Worm (Caenorhabditis elegans) whole organism, L1 larva: ENCODE results near the gene srv-9.
"Not testable (repeated sequence)": the region's sequence is repeated elsewhere in the genome, so short reads cannot be mapped to it uniquely, and the experiment has no call there.

Experiments
- C04F5.9 ChIP-seq: sonication (generic microtip); optimal IDR thresholded peaks from 2 replicates; lab custom pipeline; 2016; ENCODE audit warnings: missing genetic modification characterization, missing compliant biosample characterization
- C16A3.4 ChIP-seq: fragments of 150-350 bp; optimal IDR thresholded peaks from 2 replicates; lab custom pipeline; 2014; ENCODE audit warnings: missing biosample characterization, missing genetic modification characterization
- Y116A8C.19 ChIP-seq: sonication (generic microtip); optimal IDR thresholded peaks from 2 replicates; lab custom pipeline; 2016; ENCODE audit warnings: missing compliant biosample characterization, missing genetic modification characterization, borderline replicate concordance
- alr-1 ChIP-seq: fragments of 200-800 bp; sonication (Bioruptor generic); optimal IDR thresholded peaks from 2 replicates; lab custom pipeline; 2018; ENCODE audit warnings: borderline replicate concordance, mild to moderate bottlenecking, missing genetic modification characterization, missing compliant biosample characterization
- aly-2 ChIP-seq: fragments of 150-350 bp; optimal IDR thresholded peaks from 2 replicates; lab custom pipeline; 2014; ENCODE audit warnings: missing biosample characterization, missing genetic modification characterization
- ama-1 ChIP-seq: fragments of 150-350 bp; optimal IDR thresholded peaks from 2 replicates; lab custom pipeline; 2014
- blmp-1 ChIP-seq: fragments of 150-350 bp; optimal IDR thresholded peaks from 2 replicates; lab custom pipeline; 2014; ENCODE audit warnings: missing biosample characterization, missing genetic modification characterization
- ceh-88 ChIP-seq: fragments of 200-800 bp; sonication (Bioruptor generic); IDR thresholded peaks from 2 replicates; pipeline ENCODE4 v1.3.6; 2022; ENCODE audit warnings: missing genetic modification characterization, missing compliant biosample characterization
- dpl-1 ChIP-seq, 3 experiments: fragments of 150-350 bp in 2 of 3; sonication (generic microtip) in 1 of 3; optimal IDR thresholded peaks; 2 replicates each; lab custom pipeline; 2014 to 2017; ENCODE audit warnings: missing biosample characterization in 3 of 3, missing genetic modification characterization in 3 of 3, missing genetic modification reagents in 3 of 3
- efl-1 ChIP-seq, 4 experiments: fragments of 150-350 bp; optimal IDR thresholded peaks in 3 of 4; peaks in 1 of 4; 1 replicate in 1 of 4; 2 replicates in 3 of 4; lab custom pipeline; 2014; ENCODE audit warnings: missing biosample characterization in 2 of 4, missing genetic modification characterization in 2 of 4, missing genetic modification reagents in 2 of 4
- ets-5 ChIP-seq: fragments of 200-800 bp; sonication (Bioruptor generic); IDR thresholded peaks from 2 replicates; pipeline ENCODE4 v1.3.6; 2022; ENCODE audit warnings: missing genetic modification characterization, missing compliant biosample characterization
- fkh-10 ChIP-seq: sonication (generic microtip); optimal IDR thresholded peaks from 2 replicates; lab custom pipeline; 2017; ENCODE audit warnings: missing biosample characterization, missing genetic modification reagents, missing genetic modification characterization
- fos-1 ChIP-seq: fragments of 150-350 bp; optimal IDR thresholded peaks from 2 replicates; lab custom pipeline; 2014; ENCODE audit warnings: missing biosample characterization, missing genetic modification characterization
- grh-1 ChIP-seq: fragments of 200-800 bp; sonication (Bioruptor generic); IDR thresholded peaks from 2 replicates; pipeline ENCODE4 v1.3.6; 2022; ENCODE audit warnings: missing genetic modification reagents, missing genetic modification characterization, missing compliant biosample characterization
- hlh-4 ChIP-seq: sonication (generic microtip); optimal IDR thresholded peaks from 2 replicates; lab custom pipeline; 2016; ENCODE audit warnings: mild to moderate bottlenecking, missing genetic modification characterization, missing compliant biosample characterization
- irx-1 ChIP-seq: sonication (generic microtip); optimal IDR thresholded peaks from 2 replicates; lab custom pipeline; 2016; ENCODE audit warnings: missing genetic modification characterization, missing compliant biosample characterization
- lin-13 ChIP-seq: fragments of 150-350 bp; optimal IDR thresholded peaks from 2 replicates; lab custom pipeline; 2014; ENCODE audit warnings: missing biosample characterization, missing genetic modification reagents, missing genetic modification characterization
- lin-15B ChIP-seq: fragments of 150-350 bp; sonication (generic microtip); optimal IDR thresholded peaks from 3 replicates; lab custom pipeline; 2014; ENCODE audit warnings: missing biosample characterization, missing genetic modification characterization
- lin-35 ChIP-seq, 2 experiments: fragments of 150-350 bp; optimal IDR thresholded peaks; 2 replicates each; lab custom pipeline; 2014; ENCODE audit warnings: missing biosample characterization in 2 of 2, missing genetic modification characterization in 2 of 2, missing genetic modification reagents in 2 of 2
- lir-3 ChIP-seq: sonication (generic microtip); optimal IDR thresholded peaks from 2 replicates; lab custom pipeline; 2016; ENCODE audit warnings: mild to moderate bottlenecking, missing genetic modification characterization, moderate library complexity, missing compliant biosample characterization; ENCODE audit not compliant: poor library complexity
- lsy-2 ChIP-seq, 2 experiments: fragments of 150-350 bp; optimal IDR thresholded peaks; 2 replicates each; lab custom pipeline; 2014; ENCODE audit warnings: missing biosample characterization in 2 of 2, missing genetic modification characterization in 2 of 2
- mab-9 ChIP-seq: fragments of 200-800 bp; sonication (Bioruptor generic); IDR thresholded peaks from 2 replicates; pipeline ENCODE4 v1.3.6; 2022; ENCODE audit warnings: missing genetic modification reagents, missing genetic modification characterization, missing compliant biosample characterization
- mep-1 ChIP-seq: fragments of 150-350 bp; optimal IDR thresholded peaks from 2 replicates; lab custom pipeline; 2014; ENCODE audit warnings: missing biosample characterization, missing genetic modification characterization
- nhr-11 ChIP-seq: fragments of 150-350 bp; optimal IDR thresholded peaks from 2 replicates; lab custom pipeline; 2014; ENCODE audit warnings: missing biosample characterization, missing genetic modification characterization
- nhr-20 ChIP-seq: sonication (generic microtip); optimal IDR thresholded peaks from 2 replicates; lab custom pipeline; 2016; ENCODE audit warnings: mild to moderate bottlenecking, missing genetic modification characterization, missing compliant biosample characterization
- nhr-237 ChIP-seq: fragments of 150-350 bp; optimal IDR thresholded peaks from 2 replicates; lab custom pipeline; 2014; ENCODE audit warnings: missing biosample characterization, missing genetic modification characterization
- nhr-71 ChIP-seq: sonication (generic microtip); optimal IDR thresholded peaks from 2 replicates; lab custom pipeline; 2016; ENCODE audit warnings: mild to moderate bottlenecking, missing genetic modification characterization, moderate library complexity, missing compliant biosample characterization
- nhr-84 ChIP-seq: sonication (generic microtip); optimal IDR thresholded peaks from 2 replicates; lab custom pipeline; 2017; ENCODE audit warnings: missing biosample characterization, missing genetic modification characterization
- nhr-85 ChIP-seq: sonication (generic microtip); peaks from one replicate; lab custom pipeline; 2016; ENCODE audit warnings: missing genetic modification characterization, inconsistent platforms, missing compliant biosample characterization
- nhr-90 ChIP-seq: sonication (generic microtip); optimal IDR thresholded peaks from 2 replicates; lab custom pipeline; 2016; ENCODE audit warnings: mild to moderate bottlenecking, missing genetic modification characterization, missing compliant biosample characterization; ENCODE audit not compliant: poor library complexity
- pax-3 ChIP-seq: fragments of 200-800 bp; sonication (Bioruptor generic); optimal IDR thresholded peaks from 2 replicates; lab custom pipeline; 2018; ENCODE audit warnings: mild to moderate bottlenecking, missing genetic modification characterization, moderate library complexity, missing compliant biosample characterization
- rnt-1 ChIP-seq: sonication (generic microtip); optimal IDR thresholded peaks from 2 replicates; lab custom pipeline; 2016; ENCODE audit warnings: mild to moderate bottlenecking, missing genetic modification characterization, moderate library complexity, missing compliant biosample characterization
- skn-1 ChIP-seq: fragments of 150-350 bp; optimal IDR thresholded peaks from 2 replicates; lab custom pipeline; 2014; ENCODE audit warnings: missing biosample characterization, missing genetic modification characterization
- snu-23 ChIP-seq: sonication (generic microtip); optimal IDR thresholded peaks from 2 replicates; lab custom pipeline; 2016; ENCODE audit warnings: missing genetic modification characterization, missing compliant biosample characterization
- sptf-1 ChIP-seq: fragments of 150-350 bp; optimal IDR thresholded peaks from 2 replicates; lab custom pipeline; 2014; ENCODE audit warnings: missing biosample characterization, missing genetic modification characterization
- sup-37 ChIP-seq: fragments of 200-800 bp; sonication (Bioruptor generic); optimal IDR thresholded peaks from 2 replicates; lab custom pipeline; 2018; ENCODE audit warnings: mild to moderate bottlenecking, missing genetic modification characterization, missing compliant biosample characterization
- tlp-1 ChIP-seq: fragments of 150-350 bp; optimal IDR thresholded peaks from 2 replicates; lab custom pipeline; 2014; ENCODE audit warnings: missing biosample characterization, missing genetic modification characterization
- unc-86 ChIP-seq: sonication (generic microtip); optimal IDR thresholded peaks from 2 replicates; lab custom pipeline; 2016; ENCODE audit warnings: missing genetic modification characterization, missing compliant biosample characterization
- vab-15 ChIP-seq: sonication (generic microtip); optimal IDR thresholded peaks from 2 replicates; lab custom pipeline; 2017; ENCODE audit warnings: missing genotype, mild to moderate bottlenecking, missing genetic modification characterization, missing compliant biosample characterization
- zip-4 ChIP-seq: fragments of 200-800 bp; sonication (Bioruptor generic); optimal IDR thresholded peaks from 2 replicates; lab custom pipeline; 2018; ENCODE audit warnings: mild to moderate bottlenecking, missing genetic modification characterization, moderate library complexity, missing compliant biosample characterization
- ztf-11 ChIP-seq, 2 experiments: sonication (generic microtip); optimal IDR thresholded peaks; 2 replicates each; lab custom pipeline; 2016 to 2017; ENCODE audit warnings: missing genetic modification characterization in 2 of 2, missing biosample characterization in 1 of 2, missing compliant biosample characterization in 1 of 2
- ztf-4 ChIP-seq: fragments of 150-350 bp; optimal IDR thresholded peaks from 2 replicates; lab custom pipeline; 2014; ENCODE audit warnings: missing biosample characterization, missing genetic modification characterization

Gene srv-9

ce11 chrV:13445229-13445949, 22.4 kb upstream of the srv-9 start, which contains the start of gene Y2H9A.4:
TSS of gene Y2H9A.4 (plus strand) at chrV:13445899.
- TF ChIP-seq fkh-10 (GFP tag; lab: Kevin White, UChicago) (no peak), Y116A8C.19 (tag; lab: Kevin White, UChicago) (no peak), efl-1 (optimal IDR thresholded peaks at IDR 0.05; lab: Kevin White, UChicago) (peak in 1 of 2 experiments; percentile 4), efl-1 (GFP tag; optimal IDR thresholded peaks at IDR 0.05 in 1 of 2; lab: Kevin White, UChicago) (no peak), sup-37 (GFP tag; lab: Kevin White, UChicago) (no peak), C16A3.4 (no peak), ztf-4 (tag; lab: Kevin White, UChicago) (no peak), mep-1 (tag; lab: Kevin White, UChicago) (no peak), lsy-2 (tag; optimal IDR thresholded peaks at IDR 0.05; lab: Kevin White, UChicago) (peak; percentile 5 to 37), snu-23 (GFP tag; lab: Kevin White, UChicago) (peak; percentile 49), nhr-71 (tag; lab: Kevin White, UChicago) (peak; percentile 38), blmp-1 (tag; lab: Kevin White, UChicago) (peak; percentile 48), nhr-11 (tag; lab: Kevin White, UChicago) (no peak), nhr-20 (tag; lab: Kevin White, UChicago) (peak; percentile 46), rnt-1 (tag; lab: Kevin White, UChicago) (peak; percentile 13), nhr-85 (tag; lab: Kevin White, UChicago) (peak; percentile 80)

ce11 chrV:13443535-13443934, 20.6 kb upstream of the srv-9 start, which contains the start of gene Y2H9A.6:
TSS of gene Y2H9A.6 (plus strand) at chrV:13443835.
- not testable (repeated sequence) for TF ChIP-seq nhr-90, unc-86, irx-1 (tag; lab: Kevin White, UChicago)

ce11 chrV:13442819-13443218, 19.9 kb upstream of the srv-9 start:
- no peak for TF ChIP-seq vab-15 (tag; lab: Kevin White, UChicago)
- TF ChIP-seq ceh-88 (GFP tag; lab: Robert Waterston, UW) = no peak
- no peak for TF ChIP-seq pax-3 (tag; lab: Kevin White, UChicago)
- TF ChIP-seq nhr-85 (tag; lab: Kevin White, UChicago) = no peak
- TF ChIP-seq lin-13 (GFP tag; lab: Kevin White, UChicago) = no peak
- no peak for TF ChIP-seq mep-1 (tag; lab: Kevin White, UChicago)
- no peak for TF ChIP-seq snu-23 (GFP tag; lab: Kevin White, UChicago)

- no peak for TF ChIP-seq ama-1 (lab: Kevin White, UChicago)
- no peak for TF ChIP-seq sptf-1 (tag; lab: Kevin White, UChicago)
- no peak for TF ChIP-seq C04F5.9 (tag; lab: Kevin White, UChicago)
- TF ChIP-seq lir-3 (tag; lab: Kevin White, UChicago) = no peak
- TF ChIP-seq vab-15 (tag; lab: Kevin White, UChicago) = no peak
- TF ChIP-seq nhr-85 (tag; lab: Kevin White, UChicago) = no peak
- no peak for TF ChIP-seq aly-2 (tag; lab: Kevin White, UChicago)
- TF ChIP-seq lin-15B (tag; lab: Kevin White, UChicago) = no peak
- TF ChIP-seq hlh-4 (tag; lab: Kevin White, UChicago) = no peak
- TF ChIP-seq mab-9 (GFP tag; lab: Robert Waterston, UW) = no peak
- TF ChIP-seq lsy-2 (tag; optimal IDR thresholded peaks at IDR 0.05; lab: Kevin White, UChicago) = no peak
Observed at ce11 chrV:13441661-13442060, 18.7 kb upstream of the srv-9 start, which contains the start of gene col-162. TSS of gene col-162 (plus strand) at chrV:13441961.

- peak; percentile 62 to 86 (median 81) for TF ChIP-seq dpl-1 (GFP tag; optimal IDR thresholded peaks at IDR 0.05; lab: Kevin White, UChicago)
- TF ChIP-seq tlp-1 (tag; lab: Kevin White, UChicago) = no peak
- TF ChIP-seq nhr-84 (tag; lab: Kevin White, UChicago) = no peak
- no peak for TF ChIP-seq grh-1 (GFP tag; lab: Robert Waterston, UW)
- no peak for TF ChIP-seq zip-4 (GFP tag; lab: Kevin White, UChicago)
- TF ChIP-seq nhr-237 = no peak
- no peak for TF ChIP-seq ztf-11 (tag; optimal IDR thresholded peaks at IDR 0.05; lab: Kevin White, UChicago)
- peak; percentile 4 for TF ChIP-seq blmp-1 (tag; lab: Kevin White, UChicago)
- TF ChIP-seq ets-5 (GFP tag; lab: Robert Waterston, UW) = no peak
- TF ChIP-seq lin-13 (GFP tag; lab: Kevin White, UChicago) = no peak
- TF ChIP-seq lin-35 (GFP tag; optimal IDR thresholded peaks at IDR 0.05; lab: Kevin White, UChicago) = peak; percentile 51 to 87
- no peak for TF ChIP-seq alr-1 (tag; lab: Kevin White, UChicago)
- TF ChIP-seq C16A3.4 = no peak
- no peak for TF ChIP-seq fos-1 (tag; lab: Kevin White, UChicago)
- TF ChIP-seq skn-1 = no peak
Observed at ce11 chrV:13437473-13438074, 14.6 kb upstream of the srv-9 start, which contains the start of gene mes-4. TSS of gene mes-4 (minus strand) at chrV:13437545.
